Worm (Caenorhabditis elegans): ENCODE data around the gene rde-1.
A peak's percentile ranks its signal among the peaks of the same experiment; 100 is the strongest.

The rde-1 gene

ce11 chrV:10031384-10032171 is 40.1 kb upstream of the rde-1 start (continued):
- TF ChIP-seq let-607 (tag; optimal IDR thresholded peaks at IDR 0.05) (no peak), lin-35 (GFP tag; optimal IDR thresholded peaks at IDR 0.05) (peak in 1 of 3 experiments; percentile 70), snpc-1.1 (tag; optimal IDR thresholded peaks at IDR 0.05; ENCODE audit: insufficient read depth) (no peak), D2030.7 (GFP tag; IDR thresholded peaks at IDR 0.05) (no peak), hsf-1 (GFP tag; IDR thresholded peaks at IDR 0.05) (no peak), nfya-1 (tag; optimal IDR thresholded peaks at IDR 0.05; ENCODE audit: borderline replicate concordance, insufficient read depth) (no peak), B0019.2 (GFP tag; conservative IDR thresholded peaks at IDR 0.05) (no peak), madf-10 (tag; optimal IDR thresholded peaks at IDR 0.05) (no peak), snpc-3.4 (tag; optimal IDR thresholded peaks at IDR 0.05) (no peak), nfyb-1 (GFP tag; IDR thresholded peaks at IDR 0.05) (no peak), dox-1 (GFP tag; IDR thresholded peaks at IDR 0.05) (peak; percentile 50), egl-44 (GFP tag; IDR thresholded peaks at IDR 0.05) (no peak), hlh-12 (tag; optimal IDR thresholded peaks at IDR 0.05) (no peak), madf-8 (GFP tag; conservative IDR thresholded peaks at IDR 0.05) (0 out of 2 replicates have a peak, but pooled peaks have one; percentile 10), hmg-1.2 (GFP tag; IDR thresholded peaks at IDR 0.05) (no peak), cebp-1 (GFP tag; IDR thresholded peaks at IDR 0.05) (no peak), cebp-1 (tag; optimal IDR thresholded peaks at IDR 0.05) (peak; percentile 9), nhr-80 (tag; optimal IDR thresholded peaks at IDR 0.05) (peak; percentile 79), mcd-1 (GFP tag; IDR thresholded peaks at IDR 0.05) (no peak), efl-1 (GFP tag; optimal IDR thresholded peaks at IDR 0.05) (peak; percentile 57), nhr-27 (tag; optimal IDR thresholded peaks at IDR 0.05) (no peak), cebp-2 (GFP tag; IDR thresholded peaks at IDR 0.05) (no peak), dpff-1 (tag; optimal IDR thresholded peaks at IDR 0.05) (no peak)

DNA sequence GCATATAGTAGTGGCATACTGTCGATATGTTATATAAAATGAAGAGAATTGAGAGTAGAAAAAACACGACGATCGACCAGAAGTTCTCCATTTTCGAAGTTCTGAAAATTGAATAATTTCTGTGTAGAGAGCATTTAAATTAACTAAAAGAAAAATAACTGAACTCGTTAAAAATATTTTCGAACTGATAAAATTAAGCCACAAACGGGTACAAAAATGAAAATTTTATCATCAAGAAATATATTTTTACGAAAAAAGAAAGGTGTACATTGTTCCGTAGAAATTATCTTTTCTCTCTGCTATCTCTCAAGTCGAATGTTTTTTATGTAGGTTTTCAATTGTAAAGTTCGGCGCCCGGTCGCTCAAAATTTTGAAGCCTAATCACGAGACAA is 39.5 kb upstream of the rde-1 start, which contains the start of gene acl-2:
acl-2 (minus strand) TSS at position 101 of the 392 bp plus-strand sequence.
- TF ChIP-seq F10E7.11 (tag; optimal IDR thresholded peaks at IDR 0.05), result no peak
- no peak for TF ChIP-seq hrde-1 (tag; optimal IDR thresholded peaks at IDR 0.05; ENCODE audit: borderline replicate concordance)
- TF ChIP-seq F57A8.1 (GFP tag; optimal IDR thresholded peaks at IDR 0.05), result no peak

ce11 chrV:10023062-10023536 is 31.7 kb upstream of the rde-1 start:
- TF ChIP-seq F57C9.4 (tag; optimal IDR thresholded peaks at IDR 0.05) (no peak), cebp-1 (GFP tag; IDR thresholded peaks at IDR 0.05) (no peak), cebp-1 (tag; optimal IDR thresholded peaks at IDR 0.05) (peak; percentile 3), snpc-3.4 (tag; optimal IDR thresholded peaks at IDR 0.05) (peak; percentile 84), unc-130 (GFP tag; optimal IDR thresholded peaks at IDR 0.05) (peak; percentile 97), zim-3 (tag; optimal IDR thresholded peaks at IDR 0.05) (no peak), ccch-3 (GFP tag; optimal IDR thresholded peaks at IDR 0.05) (no peak), repo-1 (tag; optimal IDR thresholded peaks at IDR 0.05) (peak; percentile 66), nfya-2 (GFP tag; IDR thresholded peaks at IDR 0.05) (no peak), let-526 (GFP tag; IDR thresholded peaks at IDR 0.05) (no peak), pbrm-1 (GFP tag; IDR thresholded peaks at IDR 0.05) (0 out of 2 replicates have a peak, but pooled peaks have one; percentile 17), tbx-9 (tag; optimal IDR thresholded peaks at IDR 0.05; ENCODE audit: borderline replicate concordance) (no peak), mxl-1 (tag; optimal IDR thresholded peaks at IDR 0.05) (no peak), nhr-27 (tag; optimal IDR thresholded peaks at IDR 0.05) (peak; percentile 80), F33H1.4 (GFP tag; IDR thresholded peaks at IDR 0.05) (0 out of 2 replicates have a peak, but pooled peaks have one; percentile 7), nfya-1 (tag; optimal IDR thresholded peaks at IDR 0.05; ENCODE audit: borderline replicate concordance, insufficient read depth) (no peak), F49E8.2 (tag; optimal IDR thresholded peaks at IDR 0.05; ENCODE audit: insufficient read depth) (peak; percentile 82), Y95B8A.8 (GFP tag; IDR thresholded peaks at IDR 0.05) (peak; percentile 97), aptf-2 (GFP tag; conservative IDR thresholded peaks at IDR 0.05) (no peak), rcor-1 (GFP tag; IDR thresholded peaks at IDR 0.05) (no peak), Y53F4B.3 (GFP tag; IDR thresholded peaks at IDR 0.05) (0 out of 2 replicates have a peak, but pooled peaks have one; percentile 37), lin-35 (GFP tag; optimal IDR thresholded peaks at IDR 0.05) (peak in 1 of 3 experiments; percentile 20), lsl-1 (GFP tag; optimal IDR thresholded peaks at IDR 0.05) (peak; percentile 23)
